Fruit fly (Drosophila melanogaster): ENCODE results near the gene CG11892.

dm6 chr3R:25232271-25232989 is 48.9 kb upstream of the CG11892 start, which contains the start of gene Cad96Cb:
- TF ChIP-seq Clk (GFP tag; optimal IDR thresholded peaks at IDR 0.05) (no peak), CG1620 (GFP tag; optimal IDR thresholded peaks at IDR 0.05) (no peak)

Measured in whole organism, adult.